Worm (Caenorhabditis elegans) whole organism, mixed stage, embryonic: Measurements from ENCODE around the gene F21D9.4.
"Not testable (repeated sequence)": the region's sequence is repeated elsewhere in the genome, so short reads cannot be mapped to it uniquely, and the experiment has no call there.

Experiments used
- M03D4.4 ChIP-seq: sonication (generic microtip); optimal IDR thresholded peaks from 2 replicates; lab custom pipeline; 2017; ENCODE audit warnings: mild to moderate bottlenecking, missing genetic modification characterization, missing compliant biosample characterization
- bed-3 ChIP-seq: fragments of 200-800 bp; sonication (Bioruptor generic); optimal IDR thresholded peaks from 3 replicates; lab custom pipeline; 2018; ENCODE audit warnings: mild to moderate bottlenecking, missing genetic modification characterization, moderate library complexity, missing compliant biosample characterization
- blmp-1 ChIP-seq: fragments of 150-350 bp; optimal IDR thresholded peaks from 2 replicates; lab custom pipeline; 2014; ENCODE audit warnings: missing biosample characterization, missing genetic modification characterization
- ceh-39 ChIP-seq: fragments of 150-350 bp; optimal IDR thresholded peaks from 2 replicates; lab custom pipeline; 2014; ENCODE audit warnings: missing biosample characterization, missing genetic modification characterization
- ceh-43 ChIP-seq: fragments of 200-800 bp; sonication (Bioruptor generic); optimal IDR thresholded peaks from 2 replicates; lab custom pipeline; 2018; ENCODE audit warnings: mild to moderate bottlenecking, missing genetic modification characterization, moderate library complexity, missing compliant biosample characterization
- ceh-83 ChIP-seq: fragments of 200-800 bp; sonication (Bioruptor generic); optimal IDR thresholded peaks from 2 replicates; lab custom pipeline; 2018; ENCODE audit warnings: mild to moderate bottlenecking, missing genetic modification characterization, missing compliant biosample characterization
- ces-1 ChIP-seq: fragments of 150-350 bp; optimal IDR thresholded peaks from 2 replicates; lab custom pipeline; 2014; ENCODE audit warnings: missing biosample characterization, missing genetic modification reagents, missing genetic modification characterization
- cnd-1 ChIP-seq: fragments of 200-800 bp; sonication (Bioruptor generic); optimal IDR thresholded peaks from 2 replicates; lab custom pipeline; 2018; ENCODE audit warnings: mild to moderate bottlenecking, missing genetic modification characterization, missing compliant biosample characterization
- drap-1 ChIP-seq: fragments of 200-800 bp; sonication (Bioruptor generic); optimal IDR thresholded peaks from 3 replicates; lab custom pipeline; 2018; ENCODE audit warnings: mild to moderate bottlenecking, missing genetic modification characterization, missing compliant biosample characterization
- elt-1 ChIP-seq: sonication (generic microtip); optimal IDR thresholded peaks from 2 replicates; lab custom pipeline; 2017; ENCODE audit warnings: missing genetic modification characterization, mild to moderate bottlenecking, missing compliant biosample characterization, antibody characterized with exemption, moderate library complexity, borderline replicate concordance; ENCODE audit not compliant: insufficient read depth
- elt-3 ChIP-seq: fragments of 150-350 bp; optimal IDR thresholded peaks from 2 replicates; lab custom pipeline; 2014; ENCODE audit warnings: missing biosample characterization, missing genetic modification characterization
- flh-1 ChIP-seq: fragments of 200-800 bp; sonication (Bioruptor generic); optimal IDR thresholded peaks from 2 replicates; lab custom pipeline; 2018; ENCODE audit warnings: mild to moderate bottlenecking, missing genetic modification characterization, moderate library complexity, missing compliant biosample characterization
- ham-2 ChIP-seq: fragments of 200-800 bp; sonication (Bioruptor generic); optimal IDR thresholded peaks from 2 replicates; lab custom pipeline; 2018; ENCODE audit warnings: mild to moderate bottlenecking, missing genetic modification characterization, missing compliant biosample characterization
- hlh-1 ChIP-seq: fragments of 150-350 bp; optimal IDR thresholded peaks from 2 replicates; lab custom pipeline; 2014; ENCODE audit warnings: missing biosample characterization, missing genetic modification reagents, missing genetic modification characterization
- lin-13 ChIP-seq: fragments of 150-350 bp; optimal IDR thresholded peaks from 2 replicates; lab custom pipeline; 2014; ENCODE audit warnings: missing biosample characterization, missing genetic modification characterization
- lin-32 ChIP-seq: fragments of 200-800 bp; sonication (Bioruptor generic); optimal IDR thresholded peaks from 2 replicates; lab custom pipeline; 2018; ENCODE audit warnings: mild to moderate bottlenecking, missing genetic modification characterization, missing compliant biosample characterization
- lsy-2 ChIP-seq: fragments of 150-350 bp; optimal IDR thresholded peaks from 2 replicates; lab custom pipeline; 2014; ENCODE audit warnings: missing biosample characterization, missing genetic modification characterization
- mab-5 ChIP-seq: fragments of 150-350 bp; optimal IDR thresholded peaks from 2 replicates; lab custom pipeline; 2014; ENCODE audit warnings: missing biosample characterization, missing genetic modification characterization
- mep-1 ChIP-seq: fragments of 150-350 bp; optimal IDR thresholded peaks from 2 replicates; lab custom pipeline; 2017; ENCODE audit warnings: missing biosample characterization, missing genetic modification reagents, missing genetic modification characterization, inconsistent platforms
- mls-2 ChIP-seq: sonication (generic microtip); optimal IDR thresholded peaks from 2 replicates; lab custom pipeline; 2016; ENCODE audit warnings: mild to moderate bottlenecking, missing genetic modification characterization, moderate library complexity, missing compliant biosample characterization
- nhr-12 ChIP-seq: fragments of 150-350 bp; optimal IDR thresholded peaks from 2 replicates; lab custom pipeline; 2014; ENCODE audit warnings: missing biosample characterization, missing genetic modification characterization
- nhr-2 ChIP-seq: fragments of 150-350 bp; optimal IDR thresholded peaks from 2 replicates; lab custom pipeline; 2014; ENCODE audit warnings: missing biosample characterization, missing genetic modification characterization
- nhr-237 ChIP-seq: fragments of 150-350 bp; optimal IDR thresholded peaks from 2 replicates; lab custom pipeline; 2014; ENCODE audit warnings: missing biosample characterization, missing genetic modification characterization
- nhr-28 ChIP-seq: fragments of 150-350 bp; optimal IDR thresholded peaks from 2 replicates; lab custom pipeline; 2014; ENCODE audit warnings: missing biosample characterization, missing genetic modification characterization
- nhr-76 ChIP-seq: sonication (generic microtip); optimal IDR thresholded peaks from 2 replicates; lab custom pipeline; 2017; ENCODE audit warnings: missing biosample characterization, missing genetic modification characterization
- sem-2 ChIP-seq: fragments of 200-800 bp; sonication (Bioruptor generic); optimal IDR thresholded peaks from 2 replicates; lab custom pipeline; 2018; ENCODE audit warnings: mild to moderate bottlenecking, missing genetic modification characterization, missing compliant biosample characterization
- tbx-8 ChIP-seq: fragments of 200-800 bp; sonication (Bioruptor generic); optimal IDR thresholded peaks from 2 replicates; lab custom pipeline; 2018; ENCODE audit warnings: mild to moderate bottlenecking, missing genetic modification characterization, moderate library complexity, missing compliant biosample characterization
- unc-39 ChIP-seq: fragments of 150-350 bp; optimal IDR thresholded peaks from 2 replicates; lab custom pipeline; 2014; ENCODE audit warnings: missing biosample characterization, missing genetic modification characterization
- unc-62 ChIP-seq: fragments of 150-350 bp; optimal IDR thresholded peaks from 2 replicates; lab custom pipeline; 2014; ENCODE audit warnings: missing biosample characterization, missing genetic modification reagents, missing genetic modification characterization
- zip-8 ChIP-seq: fragments of 150-350 bp; optimal IDR thresholded peaks from 2 replicates; lab custom pipeline; 2014; ENCODE audit warnings: missing biosample characterization, missing genetic modification characterization
- ztf-11 ChIP-seq: fragments of 150-350 bp; optimal IDR thresholded peaks from 2 replicates; lab custom pipeline; 2014; ENCODE audit warnings: missing biosample characterization, missing genetic modification characterization

F21D9.4 gene

ce11 chrV:19260686-19261085 is 7.1 kb downstream of the F21D9.4 start:
- TF ChIP-seq bed-3 (GFP tag; lab: Kevin White, UChicago) (no peak), lin-13 (tag; lab: Kevin White, UChicago) (no peak), mab-5 (tag; lab: Kevin White, UChicago) (no peak), lin-32 (GFP tag; lab: Kevin White, UChicago) (no peak)

- TF ChIP-seq ceh-83 (GFP tag; lab: Kevin White, UChicago) (no peak), elt-3 (tag; lab: Kevin White, UChicago) (no peak), cnd-1 (tag; lab: Kevin White, UChicago) (no peak), elt-1 (tag; lab: Kevin White, UChicago) (no peak), ztf-11 (no peak), ces-1 (no peak), M03D4.4 (tag; lab: Kevin White, UChicago) (no peak), sem-2 (GFP tag; lab: Kevin White, UChicago) (no peak), nhr-28 (tag; lab: Kevin White, UChicago) (no peak), flh-1 (no peak), unc-62 (GFP tag; lab: Kevin White, UChicago) (no peak), lsy-2 (tag; lab: Kevin White, UChicago) (no peak), tbx-8 (no peak), ham-2 (GFP tag; lab: Kevin White, UChicago) (no peak), ceh-43 (GFP tag; lab: Kevin White, UChicago) (no peak), unc-39 (tag; lab: Kevin White, UChicago) (no peak), lin-32 (GFP tag; lab: Kevin White, UChicago) (no peak)
- TF ChIP-seq, all 35 proteins: peak for 0
These were observed 8.7 kb downstream of the F21D9.4 start, which contains the start of gene F21D9.2 for ce11 chrV:19262349-19262748. F21D9.2 (minus strand) TSS chrV:19262449.

ce11 chrV:19264148-19264547 is 10.5 kb downstream of the F21D9.4 start, which contains the start of gene F21D9.1:
F21D9.1 (plus strand) TSS chrV:19264448.
- not testable (repeated sequence) for TF ChIP-seq M03D4.4 (tag; lab: Kevin White, UChicago); drap-1 (GFP tag; lab: Kevin White, UChicago); mep-1 (tag; lab: Kevin White, UChicago)

- TF ChIP-seq mls-2 (tag; lab: Kevin White, UChicago) (no peak), hlh-1 (tag; lab: Kevin White, UChicago) (no peak), nhr-12 (tag; lab: Kevin White, UChicago) (no peak), lin-32 (GFP tag; lab: Kevin White, UChicago) (no peak), nhr-76 (tag; lab: Kevin White, UChicago) (no peak), drap-1 (GFP tag; lab: Kevin White, UChicago) (no peak)
- TF ChIP-seq, all 35 proteins: peak for 0
These were observed 22.7 kb downstream of the F21D9.4 start for ce11 chrV:19276354-19276753.

- no peak for TF ChIP-seq ceh-83 (GFP tag; lab: Kevin White, UChicago)
These were observed 24.9 kb downstream of the F21D9.4 start for ce11 chrV:19278488-19278887.

- TF ChIP-seq blmp-1 (tag; lab: Kevin White, UChicago): no peak
- TF ChIP-seq ceh-39: no peak
- no peak for TF ChIP-seq lin-32 (GFP tag; lab: Kevin White, UChicago)
- no peak for TF ChIP-seq zip-8 (tag; lab: Kevin White, UChicago)
- TF ChIP-seq unc-62 (GFP tag; lab: Kevin White, UChicago): no peak
- TF ChIP-seq nhr-28 (tag; lab: Kevin White, UChicago): no peak
- TF ChIP-seq nhr-76 (tag; lab: Kevin White, UChicago): no peak
- TF ChIP-seq ham-2 (GFP tag; lab: Kevin White, UChicago): no peak
- no peak for TF ChIP-seq ces-1
- TF ChIP-seq ztf-11: no peak
- TF ChIP-seq lsy-2 (tag; lab: Kevin White, UChicago): no peak
- TF ChIP-seq mep-1 (tag; lab: Kevin White, UChicago): no peak
- TF ChIP-seq nhr-237 (tag; lab: Kevin White, UChicago): no peak
- TF ChIP-seq M03D4.4 (tag; lab: Kevin White, UChicago): no peak
- no peak for TF ChIP-seq nhr-2
- TF ChIP-seq unc-39 (tag; lab: Kevin White, UChicago): no peak
- no peak for TF ChIP-seq ceh-83 (GFP tag; lab: Kevin White, UChicago)
These were observed 26.3 kb downstream of the F21D9.4 start, which contains the start of gene F21D9.8 for ce11 chrV:19279888-19280287. F21D9.8 (minus strand) TSS chrV:19279988.
